Fruit fly (Drosophila melanogaster) whole organism, prepupa: ENCODE measurements around the gene CG15317.

Experiments used
- CG10631 ChIP-seq: fragments of 200-800 bp; sonication (Bioruptor generic); optimal IDR thresholded peaks from 2 replicates; lab custom pipeline; 2016; ENCODE audit warnings: missing biosample characterization, missing genetic modification characterization
- CG11762 ChIP-seq: fragments of 200-800 bp; sonication (Bioruptor generic); optimal IDR thresholded peaks from 3 replicates; lab custom pipeline; 2016; ENCODE audit warnings: missing biosample characterization, missing genetic modification characterization; ENCODE audit not compliant: insufficient read depth
- CG11902 ChIP-seq: fragments of 200-800 bp; sonication (Bioruptor generic); optimal IDR thresholded peaks from 3 replicates; lab custom pipeline; 2016; ENCODE audit warnings: missing biosample characterization, missing genetic modification characterization
- CG15336 ChIP-seq: fragments of 200-800 bp; sonication (Bioruptor generic); IDR thresholded peaks from 2 replicates; pipeline ENCODE4 v1.3.6; 2022; ENCODE audit warnings: missing biosample characterization, missing genetic modification characterization
- CG1621 ChIP-seq: fragments of 200-800 bp; sonication (Bioruptor generic); optimal IDR thresholded peaks from 3 replicates; lab custom pipeline; 2018; ENCODE audit warnings: missing biosample characterization, mild to moderate bottlenecking, missing genetic modification characterization
- CG3032 ChIP-seq: fragments of 200-800 bp; optimal IDR thresholded peaks from 2 replicates; lab custom pipeline; 2019; ENCODE audit warnings: missing biosample characterization, mild to moderate bottlenecking, missing genetic modification characterization, moderate library complexity
- CG31627 ChIP-seq: fragments of 200-800 bp; sonication (Bioruptor generic); optimal IDR thresholded peaks from 3 replicates; lab custom pipeline; 2016; ENCODE audit warnings: missing biosample characterization, missing genetic modification characterization
- CG32006 ChIP-seq: fragments of 200-800 bp; sonication (Bioruptor generic); optimal IDR thresholded peaks from 3 replicates; lab custom pipeline; 2017; ENCODE audit warnings: missing biosample characterization, mild to moderate bottlenecking, missing genetic modification characterization
- CG34406 ChIP-seq: fragments of 200-800 bp; sonication (Bioruptor generic); optimal IDR thresholded peaks from 3 replicates; lab custom pipeline; 2016; ENCODE audit warnings: missing biosample characterization, missing genetic modification characterization
- CG3919 ChIP-seq: fragments of 200-800 bp; sonication (Bioruptor generic); optimal IDR thresholded peaks from 3 replicates; lab custom pipeline; 2016; ENCODE audit warnings: missing biosample characterization, missing genetic modification characterization
- CG4318 ChIP-seq: fragments of 200-800 bp; sonication (Bioruptor generic); optimal IDR thresholded peaks from 3 replicates; lab custom pipeline; 2017; ENCODE audit warnings: missing biosample characterization, mild to moderate bottlenecking, missing genetic modification characterization
- CG6163 ChIP-seq: fragments of 200-800 bp; sonication (Bioruptor generic); IDR thresholded peaks from 3 replicates; pipeline ENCODE4 v1.3.6; 2022; ENCODE audit warnings: missing biosample characterization, missing genetic modification characterization
- CG6276 ChIP-seq: fragments of 200-800 bp; sonication (Bioruptor generic); optimal IDR thresholded peaks from 2 replicates; lab custom pipeline; 2017; ENCODE audit warnings: missing biosample characterization, mild to moderate bottlenecking, missing genetic modification characterization
- CG6792 ChIP-seq: fragments of 200-800 bp; sonication (Bioruptor generic); optimal IDR thresholded peaks from 3 replicates; lab custom pipeline; 2016; ENCODE audit warnings: missing biosample characterization, missing genetic modification characterization
- CG7368 ChIP-seq: fragments of 200-800 bp; sonication (Bioruptor generic); optimal IDR thresholded peaks from 3 replicates; lab custom pipeline; 2016; ENCODE audit warnings: missing biosample characterization, missing genetic modification characterization
- CG8319 ChIP-seq: fragments of 200-800 bp; sonication (Bioruptor generic); optimal IDR thresholded peaks from 3 replicates; lab custom pipeline; 2016; ENCODE audit warnings: missing biosample characterization, missing genetic modification characterization
- CG8632 ChIP-seq: fragments of 200-800 bp; sonication (Bioruptor generic); optimal IDR thresholded peaks from 3 replicates; lab custom pipeline; 2016; ENCODE audit warnings: missing biosample characterization, missing genetic modification characterization
- CG9139 ChIP-seq: fragments of 200-800 bp; sonication (Bioruptor generic); optimal IDR thresholded peaks from 3 replicates; lab custom pipeline; 2017; ENCODE audit warnings: missing biosample characterization, mild to moderate bottlenecking, missing genetic modification characterization
- Eip75B ChIP-seq: fragments of 200-800 bp; sonication (Bioruptor generic); optimal IDR thresholded peaks from 3 replicates; lab custom pipeline; 2016; ENCODE audit warnings: missing biosample characterization, missing genetic modification characterization
- Eip93F ChIP-seq: fragments of 200-800 bp; sonication (Bioruptor generic); optimal IDR thresholded peaks from 2 replicates; lab custom pipeline; 2016; ENCODE audit warnings: missing biosample characterization, mild to moderate bottlenecking, missing genetic modification characterization
- Ets21C ChIP-seq: fragments of 200-800 bp; sonication (Bioruptor generic); optimal IDR thresholded peaks from 3 replicates; lab custom pipeline; 2016; ENCODE audit warnings: missing biosample characterization, missing genetic modification characterization
- Ets96B ChIP-seq: fragments of 200-800 bp; optimal IDR thresholded peaks from 2 replicates; lab custom pipeline; 2019; ENCODE audit warnings: missing biosample characterization, mild to moderate bottlenecking, missing genetic modification characterization, moderate library complexity
- Gug ChIP-seq: fragments of 200-800 bp; sonication (Bioruptor generic); IDR thresholded peaks from 2 replicates; pipeline ENCODE4 v1.3.6; 2022; ENCODE audit warnings: missing biosample characterization, missing genetic modification characterization
- Hr39 ChIP-seq: fragments of 200-800 bp; sonication (Bioruptor generic); optimal IDR thresholded peaks from 2 replicates; lab custom pipeline; 2016; ENCODE audit warnings: missing biosample characterization, missing genetic modification characterization
- Hr4 ChIP-seq: fragments of 200-800 bp; sonication (Bioruptor generic); optimal IDR thresholded peaks from 3 replicates; lab custom pipeline; 2016; ENCODE audit warnings: missing biosample characterization, missing genetic modification characterization
- Lpt ChIP-seq: fragments of 200-800 bp; sonication (Bioruptor generic); optimal IDR thresholded peaks from 3 replicates; lab custom pipeline; 2016; ENCODE audit warnings: missing biosample characterization, missing genetic modification characterization
- Met ChIP-seq: fragments of 200-800 bp; sonication (Bioruptor generic); optimal IDR thresholded peaks from 3 replicates; lab custom pipeline; 2016; ENCODE audit warnings: missing biosample characterization, missing genetic modification characterization
- Sox102F ChIP-seq: fragments of 200-800 bp; sonication (Bioruptor generic); optimal IDR thresholded peaks from 2 replicates; lab custom pipeline; 2016; ENCODE audit warnings: missing biosample characterization, mild to moderate bottlenecking, missing genetic modification characterization
- Sox14 ChIP-seq: fragments of 200-800 bp; sonication (Bioruptor generic); optimal IDR thresholded peaks from 3 replicates; lab custom pipeline; 2016; ENCODE audit warnings: missing biosample characterization, missing genetic modification characterization
- Sox15 ChIP-seq: fragments of 200-800 bp; sonication (Bioruptor generic); optimal IDR thresholded peaks from 3 replicates; lab custom pipeline; 2016; ENCODE audit warnings: missing biosample characterization, missing genetic modification characterization
- acj6 ChIP-seq: fragments of 200-800 bp; sonication (Bioruptor generic); optimal IDR thresholded peaks from 3 replicates; lab custom pipeline; 2016; ENCODE audit warnings: missing biosample characterization, missing genetic modification characterization
- dac ChIP-seq: fragments of 200-800 bp; sonication (Bioruptor generic); optimal IDR thresholded peaks from 2 replicates; lab custom pipeline; 2017; ENCODE audit warnings: missing biosample characterization, mild to moderate bottlenecking, missing genetic modification characterization
- dsx ChIP-seq: fragments of 200-800 bp; optimal IDR thresholded peaks from 3 replicates; lab custom pipeline; 2019; ENCODE audit warnings: missing biosample characterization, mild to moderate bottlenecking, missing genetic modification characterization, moderate library complexity; ENCODE audit not compliant: poor library complexity, severe bottlenecking
- eg ChIP-seq: fragments of 200-800 bp; sonication (Bioruptor generic); IDR thresholded peaks from 3 replicates; pipeline ENCODE4 v1.3.6; 2022; ENCODE audit warnings: missing biosample characterization, missing genetic modification characterization
- fd59A ChIP-seq: fragments of 200-800 bp; sonication (Bioruptor generic); optimal IDR thresholded peaks from 2 replicates; lab custom pipeline; 2017; ENCODE audit warnings: missing biosample characterization, mild to moderate bottlenecking, missing genetic modification characterization, missing genetic modification reagents
- fd85E ChIP-seq: fragments of 200-800 bp; sonication (Bioruptor generic); optimal IDR thresholded peaks from 3 replicates; lab custom pipeline; 2016; ENCODE audit warnings: missing biosample characterization, missing genetic modification characterization
- fkh ChIP-seq: fragments of 200-800 bp; sonication (Bioruptor generic); optimal IDR thresholded peaks from 3 replicates; lab custom pipeline; 2017; ENCODE audit warnings: missing biosample characterization, mild to moderate bottlenecking, missing genetic modification characterization, moderate library complexity
- lz ChIP-seq: fragments of 200-800 bp; sonication (Bioruptor generic); optimal IDR thresholded peaks from 3 replicates; lab custom pipeline; 2016; ENCODE audit warnings: missing biosample characterization, missing genetic modification characterization
- net ChIP-seq: fragments of 200-800 bp; sonication (Bioruptor generic); optimal IDR thresholded peaks from 3 replicates; lab custom pipeline; 2016; ENCODE audit warnings: missing biosample characterization, missing genetic modification characterization
- pdm3 ChIP-seq: fragments of 200-800 bp; sonication (Bioruptor generic); optimal IDR thresholded peaks from 3 replicates; lab custom pipeline; 2016; ENCODE audit warnings: missing biosample characterization, missing genetic modification characterization
- salr ChIP-seq, 2 experiments: fragments of 200-800 bp; sonication (Bioruptor generic); optimal IDR thresholded peaks; 3 replicates each; lab custom pipeline; 2016 to 2018; ENCODE audit warnings: missing biosample characterization in 2 of 2, missing genetic modification characterization in 2 of 2, mild to moderate bottlenecking in 1 of 2
- spab ChIP-seq: fragments of 200-800 bp; sonication (Bioruptor generic); optimal IDR thresholded peaks from 2 replicates; lab custom pipeline; 2017; ENCODE audit warnings: missing biosample characterization, mild to moderate bottlenecking, missing genetic modification characterization, missing genetic modification reagents
- ss ChIP-seq, 2 experiments: fragments of 200-800 bp; sonication (Bioruptor generic); optimal IDR thresholded peaks; 2 replicates in 1 of 2; 3 replicates in 1 of 2; lab custom pipeline; 2017 to 2018; ENCODE audit warnings: mild to moderate bottlenecking in 2 of 2, missing biosample characterization in 2 of 2, missing genetic modification characterization in 2 of 2, moderate library complexity in 1 of 2
- svp ChIP-seq: fragments of 200-800 bp; sonication (Bioruptor generic); peaks from one replicate; lab custom pipeline; 2016; ENCODE audit warnings: missing biosample characterization, missing genetic modification characterization
- vri ChIP-seq: fragments of 200-800 bp; sonication (Bioruptor generic); optimal IDR thresholded peaks from 3 replicates; lab custom pipeline; 2016; ENCODE audit warnings: missing biosample characterization, mild to moderate bottlenecking, missing genetic modification characterization

CG15317 gene

DNA sequence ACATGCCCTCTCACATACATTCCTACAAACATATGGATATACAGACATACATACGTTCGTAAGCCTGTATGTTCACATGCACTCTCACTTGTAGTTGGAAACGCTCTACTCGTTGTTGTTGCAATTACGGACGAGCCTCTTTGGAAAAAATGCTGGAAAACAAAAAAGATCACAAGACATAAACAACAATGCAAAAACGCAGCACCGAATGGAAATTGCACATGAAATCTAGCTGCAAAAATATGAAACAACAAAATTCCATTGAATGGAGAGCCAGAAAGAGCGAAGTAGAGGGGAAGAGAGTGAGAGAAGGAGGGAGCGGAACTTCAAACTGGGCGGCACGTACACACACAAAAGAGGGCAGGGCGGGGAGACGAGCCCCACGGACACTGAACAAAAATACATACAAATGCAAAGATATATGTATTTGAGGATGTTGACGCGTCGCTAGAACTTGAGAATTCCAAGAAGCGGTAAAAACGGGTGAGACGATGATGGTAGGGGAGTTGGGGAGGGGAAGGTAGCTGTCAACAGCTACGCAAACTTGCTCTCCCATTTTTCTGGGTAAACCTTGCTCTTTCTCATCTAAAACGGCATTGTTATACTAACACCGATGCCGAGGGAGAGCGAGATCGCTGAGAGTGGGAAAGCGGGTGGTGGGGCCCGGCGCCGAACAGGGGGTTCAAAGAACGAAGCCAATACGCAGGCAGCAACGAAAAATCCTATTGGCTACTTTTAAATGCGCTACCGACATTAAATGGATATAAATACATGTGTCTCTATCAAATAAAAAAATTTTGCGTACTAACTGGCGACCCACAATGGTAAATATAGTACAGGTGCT, 28.0 kb upstream of the CG15317 start (continued):
- peak; percentile 34 for TF ChIP-seq Ets96B (tag; lab: Kevin White, UChicago)
- TF ChIP-seq CG6163 (GFP tag; lab: Robert Waterston, UW) = peak; percentile 50; the same call in 2 of the 3 replicates
- TF ChIP-seq CG9139 (GFP tag; lab: Kevin White, UChicago) = no peak
- peak; percentile 35 for TF ChIP-seq pdm3 (GFP tag; lab: Kevin White, UChicago)
- TF ChIP-seq eg (GFP tag; lab: Robert Waterston, UW) = peak; percentile 55; the same call in 1 of the 3 replicates
- peak; percentile 41 for TF ChIP-seq dac
- TF ChIP-seq Hr4 (GFP tag; lab: Kevin White, UChicago) = peak; percentile 11
- TF ChIP-seq CG32006 (GFP tag; lab: Kevin White, UChicago) = peak; percentile 65
- peak; percentile 66 for TF ChIP-seq CG4318 (GFP tag; lab: Kevin White, UChicago)
- TF ChIP-seq Sox15 (GFP tag; lab: Kevin White, UChicago) = peak; percentile 39
- TF ChIP-seq, all 60 proteins: peak for 24

DNA sequence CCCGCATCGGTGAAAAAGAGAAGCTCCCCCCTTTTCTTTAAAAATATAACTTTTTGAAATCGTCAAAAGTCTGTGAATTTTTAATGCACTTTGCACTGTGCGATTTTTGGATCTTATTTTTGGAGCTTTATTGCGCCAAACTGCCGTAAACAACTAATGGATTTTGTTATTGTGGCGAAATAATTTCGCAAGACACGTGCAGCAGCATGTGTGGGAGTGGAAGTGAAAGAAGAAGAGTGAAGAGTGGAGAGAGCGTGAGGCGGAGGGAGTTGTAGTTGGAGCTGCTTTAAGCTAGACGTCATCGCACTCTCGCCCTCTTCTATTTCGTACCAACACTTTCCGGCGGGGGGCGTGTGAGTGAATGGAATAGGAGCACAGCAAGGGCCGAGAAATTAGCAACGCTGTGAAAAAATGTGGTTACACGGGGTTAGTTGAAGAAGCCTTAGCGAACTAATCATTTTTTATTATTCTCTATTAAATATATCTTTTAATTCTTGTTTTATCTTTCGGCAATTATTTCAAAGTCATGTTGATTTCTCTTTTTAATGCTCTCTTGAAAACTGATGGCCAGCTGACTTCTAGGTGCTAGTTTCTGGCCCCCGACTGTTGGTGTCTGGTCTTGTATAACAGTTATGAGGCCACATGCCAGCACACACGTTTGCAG, 27.2 kb upstream of the CG15317 start:
- TF ChIP-seq CG6163 (GFP tag; lab: Robert Waterston, UW) (peak; percentile 94), salr (GFP tag; optimal IDR thresholded peaks at IDR 0.05; lab: Kevin White, UChicago) (peak; percentile 88 to 91), fd59A (GFP tag; lab: Kevin White, UChicago) (peak; percentile 94), CG34406 (GFP tag; lab: Kevin White, UChicago) (peak; percentile 87), CG9139 (GFP tag; lab: Kevin White, UChicago) (peak; percentile 87), Eip75B (GFP tag; lab: Kevin White, UChicago) (peak; percentile 87), CG10631 (GFP tag; lab: Kevin White, UChicago) (peak; percentile 94), CG8632 (GFP tag; lab: Kevin White, UChicago) (peak; percentile 84), Eip93F (GFP tag; lab: Kevin White, UChicago) (peak; percentile 32), Ets96B (tag; lab: Kevin White, UChicago) (peak; percentile 94), Ets21C (GFP tag; lab: Kevin White, UChicago) (peak; percentile 50), dsx (GFP tag; lab: Kevin White, UChicago) (peak; percentile 92), CG11902 (GFP tag; lab: Kevin White, UChicago) (peak; percentile 61), CG6792 (GFP tag; lab: Kevin White, UChicago) (peak; percentile 88), CG3919 (GFP tag; lab: Kevin White, UChicago) (peak; percentile 91), CG7368 (GFP tag; lab: Kevin White, UChicago) (peak; percentile 89), pdm3 (GFP tag; lab: Kevin White, UChicago) (peak; percentile 88), CG11762 (GFP tag; lab: Kevin White, UChicago) (peak; percentile 84), vri (GFP tag; lab: Kevin White, UChicago) (peak; percentile 54), CG6276 (peak; percentile 96), fd85E (GFP tag; lab: Kevin White, UChicago) (peak; percentile 42), fkh (peak; percentile 51), Met (peak; percentile 68), CG8319 (GFP tag; lab: Kevin White, UChicago) (peak; percentile 75), svp (GFP tag; lab: Kevin White, UChicago) (peak; percentile 75), eg (GFP tag; lab: Robert Waterston, UW) (peak; percentile 94), Lpt (GFP tag; lab: Kevin White, UChicago) (peak; percentile 89), Hr39 (GFP tag; lab: Kevin White, UChicago) (peak; percentile 39), CG15336 (peak; percentile 97), CG4318 (GFP tag; lab: Kevin White, UChicago) (peak; percentile 94), CG3032 (peak; percentile 94), CG31627 (GFP tag; lab: Kevin White, UChicago) (peak; percentile 33), net (GFP tag; lab: Kevin White, UChicago) (peak; percentile 89), acj6 (peak; percentile 91), ss (GFP tag; optimal IDR thresholded peaks at IDR 0.05; lab: Kevin White, UChicago) (peak; percentile 94), Gug (peak; percentile 94), CG32006 (GFP tag; lab: Kevin White, UChicago) (peak; percentile 98), Sox14 (peak; percentile 79), spab (GFP tag; lab: Kevin White, UChicago) (peak; percentile 93), CG1621 (peak; percentile 93), lz (peak; percentile 72), Sox102F (peak; percentile 59), dac (peak; percentile 93)
